Worm (Caenorhabditis elegans) whole organism, young adult: Measurements from ENCODE around the gene srbc-42.

Experiments used
- D2030.7 ChIP-seq: fragments of 200-800 bp; sonication (Bioruptor generic); IDR thresholded peaks from 2 replicates; pipeline ENCODE4 v1.3.6; 2022; ENCODE audit warnings: missing genetic modification reagents, missing genetic modification characterization, missing compliant biosample characterization
- F10E7.11 ChIP-seq: sonication (generic microtip); optimal IDR thresholded peaks from 2 replicates; lab custom pipeline; 2017; ENCODE audit warnings: mild to moderate bottlenecking, missing genetic modification characterization, moderate library complexity, missing compliant biosample characterization
- F33H1.4 ChIP-seq: fragments of 200-800 bp; sonication (Bioruptor generic); IDR thresholded peaks from 2 replicates; pipeline ENCODE4 v1.3.6; 2022; ENCODE audit warnings: missing genetic modification reagents, missing genetic modification characterization, missing compliant biosample characterization
- F37B4.10 ChIP-seq: fragments of 200-800 bp; sonication (Bioruptor generic); IDR thresholded peaks from 2 replicates; pipeline ENCODE4 v1.3.6; 2022; ENCODE audit warnings: missing genetic modification characterization, missing compliant biosample characterization
- F39B2.1 ChIP-seq: fragments of 200-800 bp; sonication (Bioruptor generic); IDR thresholded peaks from 2 replicates; pipeline ENCODE4 v1.3.6; 2022; ENCODE audit warnings: missing genetic modification reagents, missing genetic modification characterization, missing compliant biosample characterization
- F49E8.2 ChIP-seq: sonication (generic microtip); optimal IDR thresholded peaks from 3 replicates; lab custom pipeline; 2017; ENCODE audit warnings: missing genetic modification characterization, mild to moderate bottlenecking, missing compliant biosample characterization, antibody characterized with exemption, moderate library complexity; ENCODE audit not compliant: insufficient read depth
- K11D2.4 ChIP-seq: fragments of 200-800 bp; sonication (Bioruptor generic); IDR thresholded peaks from 2 replicates; pipeline ENCODE4 v1.3.6; 2022; ENCODE audit warnings: missing genetic modification reagents, missing genetic modification characterization, missing compliant biosample characterization
- Y53G8AR.9 ChIP-seq: fragments of 200-800 bp; sonication (Bioruptor generic); conservative IDR thresholded peaks from 2 replicates; pipeline ENCODE4 v1.3.6; 2022; ENCODE audit warnings: missing genetic modification reagents, missing genetic modification characterization, missing compliant biosample characterization
- Y56A3A.18 ChIP-seq: fragments of 200-800 bp; sonication (Bioruptor generic); IDR thresholded peaks from 2 replicates; pipeline ENCODE4 v1.3.6; 2022; ENCODE audit warnings: missing genetic modification reagents, missing genetic modification characterization, missing compliant biosample characterization
- Y95B8A.8 ChIP-seq: fragments of 200-800 bp; sonication (Bioruptor generic); IDR thresholded peaks from 2 replicates; pipeline ENCODE4 v1.3.6; 2022; ENCODE audit warnings: missing genetic modification reagents, missing genetic modification characterization, missing compliant biosample characterization
- ZK185.1 ChIP-seq: sonication (generic microtip); optimal IDR thresholded peaks from 2 replicates; lab custom pipeline; 2016; ENCODE audit warnings: mild to moderate bottlenecking, missing genetic modification characterization, missing compliant biosample characterization; ENCODE audit not compliant: poor library complexity, severe bottlenecking
- aptf-3 ChIP-seq: fragments of 200-800 bp; sonication (Bioruptor generic); IDR thresholded peaks from 2 replicates; pipeline ENCODE4 v1.3.6; 2022; ENCODE audit warnings: missing genetic modification characterization, missing compliant biosample characterization
- atf-7 ChIP-seq: sonication (generic microtip); optimal IDR thresholded peaks from 2 replicates; lab custom pipeline; 2017; ENCODE audit warnings: mild to moderate bottlenecking, missing genetic modification characterization, missing compliant biosample characterization
- attf-5 ChIP-seq: fragments of 200-800 bp; sonication (Bioruptor generic); optimal IDR thresholded peaks from 2 replicates; lab custom pipeline; 2018; ENCODE audit warnings: mild to moderate bottlenecking, missing genetic modification characterization, missing compliant biosample characterization
- bed-1 ChIP-seq: fragments of 200-800 bp; sonication (Bioruptor generic); IDR thresholded peaks from 2 replicates; pipeline ENCODE4 v1.3.6; 2022; ENCODE audit warnings: missing genetic modification reagents, missing genetic modification characterization, missing compliant biosample characterization
- bed-2 ChIP-seq: fragments of 200-800 bp; sonication (Bioruptor generic); IDR thresholded peaks from 2 replicates; pipeline ENCODE4 v1.3.6; 2022; ENCODE audit warnings: missing genetic modification reagents, missing genetic modification characterization, missing compliant biosample characterization
- ceh-40 ChIP-seq: fragments of 200-800 bp; sonication (Bioruptor generic); IDR thresholded peaks from 2 replicates; pipeline ENCODE4 v1.3.6; 2022; ENCODE audit warnings: missing genetic modification characterization, missing compliant biosample characterization
- chd-7 ChIP-seq: sonication (generic microtip); optimal IDR thresholded peaks from 2 replicates; lab custom pipeline; 2016; ENCODE audit warnings: mild to moderate bottlenecking, missing genetic modification characterization, moderate library complexity, missing compliant biosample characterization
- egrh-3 ChIP-seq: fragments of 200-800 bp; sonication (Bioruptor generic); IDR thresholded peaks from 2 replicates; pipeline ENCODE4 v1.3.6; 2022; ENCODE audit warnings: missing genetic modification reagents, missing genetic modification characterization, missing compliant biosample characterization
- fkh-3 ChIP-seq: sonication (generic microtip); optimal IDR thresholded peaks from 2 replicates; lab custom pipeline; 2016; ENCODE audit warnings: mild to moderate bottlenecking, missing genetic modification characterization, missing compliant biosample characterization
- hmg-1.2 ChIP-seq: fragments of 200-800 bp; sonication (Bioruptor generic); IDR thresholded peaks from 2 replicates; pipeline ENCODE4 v1.3.6; 2022; ENCODE audit warnings: missing genetic modification reagents, missing genetic modification characterization, missing compliant biosample characterization
- hmg-20 ChIP-seq: fragments of 200-800 bp; sonication (Bioruptor generic); IDR thresholded peaks from 2 replicates; pipeline ENCODE4 v1.3.6; 2022; ENCODE audit warnings: missing genetic modification reagents, missing genetic modification characterization, missing compliant biosample characterization
- hsf-1 ChIP-seq: fragments of 200-800 bp; sonication (Bioruptor generic); IDR thresholded peaks from 2 replicates; pipeline ENCODE4 v1.3.6; 2022; ENCODE audit warnings: missing genetic modification reagents, missing genetic modification characterization, missing compliant biosample characterization
- lsl-1 ChIP-seq: fragments of 200-800 bp; sonication (Bioruptor generic); optimal IDR thresholded peaks from 2 replicates; lab custom pipeline; 2018; ENCODE audit warnings: mild to moderate bottlenecking, missing genetic modification characterization, moderate library complexity, missing compliant biosample characterization
- madf-10 ChIP-seq: sonication (generic microtip); optimal IDR thresholded peaks from 2 replicates; lab custom pipeline; 2016; ENCODE audit warnings: mild to moderate bottlenecking, missing genetic modification characterization, missing compliant biosample characterization
- madf-6 ChIP-seq: fragments of 200-800 bp; sonication (Bioruptor generic); IDR thresholded peaks from 2 replicates; pipeline ENCODE4 v1.3.6; 2022; ENCODE audit warnings: missing genetic modification reagents, missing genetic modification characterization, missing compliant biosample characterization
- nhr-80 ChIP-seq: sonication (generic microtip); optimal IDR thresholded peaks from 2 replicates; lab custom pipeline; 2016; ENCODE audit warnings: missing genetic modification characterization, missing compliant biosample characterization
- nhr-90 ChIP-seq: sonication (generic microtip); optimal IDR thresholded peaks from 2 replicates; lab custom pipeline; 2016; ENCODE audit warnings: missing genotype, mild to moderate bottlenecking, missing genetic modification characterization, missing compliant biosample characterization
- repo-1 ChIP-seq: sonication (generic microtip); optimal IDR thresholded peaks from 2 replicates; lab custom pipeline; 2017; ENCODE audit warnings: mild to moderate bottlenecking, missing genetic modification characterization, missing compliant biosample characterization
- snpc-1.1 ChIP-seq: sonication (generic microtip); optimal IDR thresholded peaks from 2 replicates; lab custom pipeline; 2017; ENCODE audit warnings: missing genetic modification characterization, mild to moderate bottlenecking, missing compliant biosample characterization, antibody characterized with exemption, moderate library complexity, missing genotype, missing genetic modification reagents; ENCODE audit not compliant: insufficient read depth
- snpc-1.3 ChIP-seq: sonication (generic microtip); optimal IDR thresholded peaks from 2 replicates; lab custom pipeline; 2017; ENCODE audit warnings: missing genetic modification characterization, mild to moderate bottlenecking, missing compliant biosample characterization, antibody characterized with exemption, moderate library complexity, missing genotype, missing genetic modification reagents; ENCODE audit not compliant: insufficient read depth
- snpc-4 ChIP-seq, 5 experiments: fragments of 150-350 bp in 1 of 5; sonication (generic microtip) in 4 of 5; optimal IDR thresholded peaks; 2 replicates each; lab custom pipeline; 2014 to 2018; ENCODE audit warnings: missing genetic modification characterization in 5 of 5, missing biosample characterization in 3 of 5, antibody characterized with exemption in 2 of 5, mild to moderate bottlenecking in 2 of 5, missing compliant biosample characterization in 2 of 5, missing genotype in 2 of 5, moderate library complexity in 2 of 5, missing genetic modification reagents in 1 of 5
- somi-1 ChIP-seq: fragments of 200-800 bp; sonication (Bioruptor generic); optimal IDR thresholded peaks from 2 replicates; lab custom pipeline; 2018; ENCODE audit warnings: mild to moderate bottlenecking, missing genetic modification characterization, missing compliant biosample characterization
- tlf-1 ChIP-seq: fragments of 200-800 bp; sonication (Bioruptor generic); optimal IDR thresholded peaks from 2 replicates; lab custom pipeline; 2018; ENCODE audit warnings: mild to moderate bottlenecking, missing genetic modification characterization, missing compliant biosample characterization
- xnd-1 ChIP-seq: sonication (generic microtip); optimal IDR thresholded peaks from 2 replicates; lab custom pipeline; 2016; ENCODE audit warnings: missing genotype, missing genetic modification reagents, missing genetic modification characterization, missing compliant biosample characterization
- zfh-2 ChIP-seq: fragments of 200-800 bp; sonication (Bioruptor generic); conservative IDR thresholded peaks from 2 replicates; pipeline ENCODE4 v1.3.6; 2022; ENCODE audit warnings: missing genetic modification reagents, missing genetic modification characterization, missing compliant biosample characterization
- zim-3 ChIP-seq: sonication (generic microtip); optimal IDR thresholded peaks from 2 replicates; lab custom pipeline; 2017; ENCODE audit warnings: mild to moderate bottlenecking, missing genetic modification characterization, moderate library complexity, missing compliant biosample characterization
- ztf-22 ChIP-seq: fragments of 200-800 bp; sonication (Bioruptor generic); optimal IDR thresholded peaks from 2 replicates; lab custom pipeline; 2018; ENCODE audit warnings: mild to moderate bottlenecking, missing genetic modification characterization, moderate library complexity, missing compliant biosample characterization
- ztf-26 ChIP-seq: sonication (generic microtip); optimal IDR thresholded peaks from 2 replicates; lab custom pipeline; 2017; ENCODE audit warnings: missing genetic modification characterization, missing compliant biosample characterization
- ztf-28 ChIP-seq: fragments of 200-800 bp; sonication (Bioruptor generic); IDR thresholded peaks from 2 replicates; pipeline ENCODE4 v1.3.6; 2022; ENCODE audit warnings: missing genetic modification reagents, missing genetic modification characterization, missing compliant biosample characterization
- ztf-3 ChIP-seq: fragments of 200-800 bp; sonication (Bioruptor generic); optimal IDR thresholded peaks from 2 replicates; lab custom pipeline; 2018; ENCODE audit warnings: mild to moderate bottlenecking, missing genetic modification characterization, missing compliant biosample characterization

Gene srbc-42

ce11 chrV:2199594-2199993, 8.6 kb upstream of the srbc-42 start (continued):
- TF ChIP-seq madf-10 (tag; lab: Kevin White, UChicago) = no peak

- TF ChIP-seq bed-1 (GFP tag; lab: Robert Waterston, UW) (no peak), K11D2.4 (GFP tag; lab: Robert Waterston, UW) (no peak), nhr-80 (tag; lab: Kevin White, UChicago) (peak; percentile 47), nhr-90 (tag; lab: Kevin White, UChicago) (no peak), attf-5 (GFP tag; lab: Kevin White, UChicago) (no peak), ZK185.1 (tag; lab: Kevin White, UChicago) (no peak), ztf-3 (GFP tag; lab: Kevin White, UChicago) (no peak), hmg-1.2 (GFP tag; lab: Robert Waterston, UW) (peak; percentile 92), ceh-40 (GFP tag; lab: Robert Waterston, UW) (no peak), Y56A3A.18 (no peak), xnd-1 (tag; lab: Kevin White, UChicago) (no peak), atf-7 (no peak), Y95B8A.8 (GFP tag; lab: Robert Waterston, UW) (no peak), tlf-1 (no peak)
Observed at ce11 chrV:2192117-2192516, 1.1 kb upstream of the srbc-42 start, which contains the start of gene nhr-13. Gene nhr-13 (plus strand): TSS chrV:2192485.

- TF ChIP-seq Y53G8AR.9 (GFP tag; lab: Robert Waterston, UW) (no peak), ztf-28 (GFP tag; lab: Robert Waterston, UW) (0 out of 2 replicates have a peak, but pooled peaks have one; percentile 40), zfh-2 (GFP tag; lab: Robert Waterston, UW) (peak; percentile 94), egrh-3 (GFP tag; lab: Robert Waterston, UW) (peak; percentile 55; the same call in 1 of the 2 replicates), snpc-4 (GFP tag; optimal IDR thresholded peaks at IDR 0.05; lab: Kevin White, UChicago) (no peak), snpc-4 (tag; optimal IDR thresholded peaks at IDR 0.05; lab: Kevin White, UChicago) (peak in 1 of 4 experiments; percentile 29)
- TF ChIP-seq, all 124 proteins: peak for 4
Observed at ce11 chrV:2190383-2190782, 639 bp downstream of the srbc-42 start.

ce11 chrV:2187864-2188345, 3.1 kb downstream of the srbc-42 start, which contains the start of gene Y5H2B.3:
Gene Y5H2B.3 (plus strand): TSS chrV:2188295.
- TF ChIP-seq hmg-20 (GFP tag; lab: Robert Waterston, UW) = no peak
- no peak for TF ChIP-seq snpc-1.3 (tag; lab: Kevin White, UChicago)
- no peak for TF ChIP-seq repo-1
- no peak for TF ChIP-seq F49E8.2 (tag; lab: Kevin White, UChicago)
- TF ChIP-seq madf-6 (GFP tag; lab: Robert Waterston, UW) = no peak
- no peak for TF ChIP-seq F33H1.4 (GFP tag; lab: Robert Waterston, UW)
- TF ChIP-seq F10E7.11 = no peak
- TF ChIP-seq somi-1 (GFP tag; lab: Kevin White, UChicago) = no peak
- no peak for TF ChIP-seq snpc-1.1

ce11 chrV:2185486-2185885, 5.5 kb downstream of the srbc-42 start:
- no peak for TF ChIP-seq hsf-1
- TF ChIP-seq bed-2 (GFP tag; lab: Robert Waterston, UW) = no peak
- no peak for TF ChIP-seq D2030.7 (GFP tag; lab: Robert Waterston, UW)
- no peak for TF ChIP-seq aptf-3 (GFP tag; lab: Robert Waterston, UW)
- TF ChIP-seq F39B2.1 (GFP tag; lab: Robert Waterston, UW) = no peak
- no peak for TF ChIP-seq ztf-26 (tag; lab: Kevin White, UChicago)
- TF ChIP-seq zim-3 (tag; lab: Kevin White, UChicago) = no peak
- TF ChIP-seq ztf-3 (GFP tag; lab: Kevin White, UChicago) = no peak
- TF ChIP-seq zfh-2 (GFP tag; lab: Robert Waterston, UW) = 0 out of 2 replicates have a peak, but pooled peaks have one; percentile 44
- TF ChIP-seq F37B4.10 (GFP tag; lab: Robert Waterston, UW) = 0 out of 2 replicates have a peak, but pooled peaks have one; percentile 47
- TF ChIP-seq chd-7 (tag; lab: Kevin White, UChicago) = no peak
- TF ChIP-seq lsl-1 (GFP tag; lab: Kevin White, UChicago) = no peak
- TF ChIP-seq ztf-22 (GFP tag; lab: Kevin White, UChicago) = no peak
- TF ChIP-seq egrh-3 (GFP tag; lab: Robert Waterston, UW) = no peak; the same call in 1 of the 2 replicates
- no peak for TF ChIP-seq fkh-3 (tag; lab: Kevin White, UChicago)
